Fruit fly (Drosophila melanogaster): Measurements from ENCODE around the gene Phf5a.

The Phf5a gene

DNA sequence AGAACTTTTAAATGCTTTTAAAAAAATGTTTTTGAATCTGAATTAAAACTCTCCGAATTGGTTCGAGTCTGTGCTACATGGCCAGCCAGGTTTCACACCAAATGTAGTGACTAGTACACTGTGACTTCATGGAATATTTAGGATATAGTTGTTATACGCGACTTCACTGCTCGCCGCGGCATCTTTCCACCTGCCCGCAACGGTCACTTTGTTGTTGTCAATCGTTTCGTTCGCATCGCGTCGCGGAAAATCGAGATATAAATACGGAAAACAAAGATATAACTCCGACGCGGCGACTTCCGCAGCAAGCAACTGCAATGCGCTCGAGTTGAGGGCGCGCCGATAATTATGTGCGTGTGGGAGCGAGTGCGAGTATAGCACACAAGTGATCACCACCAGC, 7.8 kb upstream of the Phf5a start, which contains the start of gene CG31637:
TSS of gene CG31637 (plus strand) at position 200 of the 400 bp plus-strand sequence.
- TF ChIP-seq CG15269 (tag; optimal IDR thresholded peaks at IDR 0.05): peak; percentile 18
- TF ChIP-seq CG8924 (tag; optimal IDR thresholded peaks at IDR 0.05): peak; percentile 43
- TF ChIP-seq gro (GFP tag; optimal IDR thresholded peaks at IDR 0.05): peak; percentile 63
- TF ChIP-seq CG12071 (GFP tag; optimal IDR thresholded peaks at IDR 0.05): peak; percentile 37
- no peak for TF ChIP-seq hbn (GFP tag; IDR thresholded peaks at IDR 0.05; ENCODE audit: partially characterized antibody)
- no peak for TF ChIP-seq zfh1 (GFP tag; IDR thresholded peaks at IDR 0.05)
- TF ChIP-seq CG10543 (GFP tag; optimal IDR thresholded peaks at IDR 0.05): peak; percentile 9
- TF ChIP-seq az2 (GFP tag; optimal IDR thresholded peaks at IDR 0.05): no peak
- TF ChIP-seq CG4404 (GFP tag; IDR thresholded peaks at IDR 0.05): no peak
- TF ChIP-seq so (GFP tag; IDR thresholded peaks at IDR 0.05): 0 out of 3 replicates have a peak, but pooled peaks have one; percentile 15
- peak; percentile 57 for TF ChIP-seq grn (GFP tag; optimal IDR thresholded peaks at IDR 0.05)
- TF ChIP-seq Gsc (GFP tag; IDR thresholded peaks at IDR 0.05): no peak
- TF ChIP-seq dan (GFP tag; IDR thresholded peaks at IDR 0.05): no peak
- TF ChIP-seq Nf-YB (GFP tag; optimal IDR thresholded peaks at IDR 0.05): peak; percentile 54
- TF ChIP-seq slbo (GFP tag; IDR thresholded peaks at IDR 0.05): peak; percentile 48
- peak; percentile 39; the same call in 1 of the 2 replicates for TF ChIP-seq cas (GFP tag; IDR thresholded peaks at IDR 0.05)
- no peak for TF ChIP-seq slp2 (GFP tag; optimal IDR thresholded peaks at IDR 0.05)
- no peak for TF ChIP-seq Sox102F (GFP tag; optimal IDR thresholded peaks at IDR 0.05)
- TF ChIP-seq CG31441 (GFP tag; IDR thresholded peaks at IDR 0.05): peak; percentile 59; the same call in 1 of the 2 replicates
- no peak for TF ChIP-seq scrt (GFP tag; optimal IDR thresholded peaks at IDR 0.05)
- no peak for TF ChIP-seq HHEX (GFP tag; optimal IDR thresholded peaks at IDR 0.05)
- TF ChIP-seq CG42726 (GFP tag; IDR thresholded peaks at IDR 0.05; ENCODE audit: partially characterized antibody): 0 out of 2 replicates have a peak, but pooled peaks have one; percentile 2
- no peak for TF ChIP-seq CG10366 (GFP tag; IDR thresholded peaks at IDR 0.05)
- peak; percentile 21 for TF ChIP-seq p53 (GFP tag; optimal IDR thresholded peaks at IDR 0.05)
- peak; percentile 99 for TF ChIP-seq gfzf (GFP tag; optimal IDR thresholded peaks at IDR 0.05)
- no peak for TF ChIP-seq dm (GFP tag; optimal IDR thresholded peaks at IDR 0.05)
- TF ChIP-seq nerfin-1 (tag; optimal IDR thresholded peaks at IDR 0.05): no peak
- no peak for TF ChIP-seq gt (GFP tag; IDR thresholded peaks at IDR 0.05)
- peak; percentile 81 for TF ChIP-seq chm (GFP tag; IDR thresholded peaks at IDR 0.05)
- TF ChIP-seq hkb (optimal IDR thresholded peaks at IDR 0.05): no peak
- 0 out of 2 replicates have a peak, but pooled peaks have one; percentile 13 for TF ChIP-seq hkb (GFP tag; IDR thresholded peaks at IDR 0.05)
- peak; percentile 98 for TF ChIP-seq CG3995 (GFP tag; optimal IDR thresholded peaks at IDR 0.05)
- peak; percentile 0 for TF ChIP-seq CG18262 (tag; optimal IDR thresholded peaks at IDR 0.05)
- no peak for TF ChIP-seq Fer2 (tag; optimal IDR thresholded peaks at IDR 0.05)
- TF ChIP-seq CG10959 (GFP tag; IDR thresholded peaks at IDR 0.05): no peak
- 0 out of 4 replicates have a peak, but pooled peaks have one; percentile 55 for TF ChIP-seq chinmo (GFP tag; IDR thresholded peaks at IDR 0.05; ENCODE audit: partially characterized antibody)
- peak; percentile 14 for TF ChIP-seq CG13296 (GFP tag; optimal IDR thresholded peaks at IDR 0.05)
- TF ChIP-seq CG6791 (GFP tag; IDR thresholded peaks at IDR 0.05; ENCODE audit: partially characterized antibody): peak; percentile 52; the same call in 1 of the 3 replicates
- peak; percentile 21 for TF ChIP-seq CrebB (tag; optimal IDR thresholded peaks at IDR 0.05)
- peak; percentile 17; the same call in 1 of the 2 replicates for TF ChIP-seq Xrp1 (GFP tag; IDR thresholded peaks at IDR 0.05)
- peak; percentile 39 for TF ChIP-seq B-H2 (GFP tag; optimal IDR thresholded peaks at IDR 0.05)
- TF ChIP-seq dimm (GFP tag; IDR thresholded peaks at IDR 0.05): no peak
- peak; percentile 17 for TF ChIP-seq CG9817 (tag; optimal IDR thresholded peaks at IDR 0.05)
- TF ChIP-seq tll (GFP tag; optimal IDR thresholded peaks at IDR 0.05): peak in 1 of 2 experiments; percentile 45
- peak; percentile 63 for TF ChIP-seq CTCF (GFP tag; optimal IDR thresholded peaks at IDR 0.05)
- TF ChIP-seq Hsf (GFP tag; optimal IDR thresholded peaks at IDR 0.05): no peak
- peak; percentile 27 for TF ChIP-seq CG12299 (tag; optimal IDR thresholded peaks at IDR 0.05)
- TF ChIP-seq CG34422 (GFP tag; IDR thresholded peaks at IDR 0.05): peak; percentile 44; the same call in 1 of the 3 replicates
- peak; percentile 49 for TF ChIP-seq sug (tag; optimal IDR thresholded peaks at IDR 0.05)
- no peak for TF ChIP-seq CG6689 (GFP tag; IDR thresholded peaks at IDR 0.05)
- no peak for TF ChIP-seq CG8944 (GFP tag; optimal IDR thresholded peaks at IDR 0.05)
- TF ChIP-seq C15 (GFP tag; IDR thresholded peaks at IDR 0.05): no peak
